Worm (Caenorhabditis elegans): ENCODE measurements around the gene nhr-171.

ce11 chrV:7532947-7533346 is 21.4 kb downstream of the nhr-171 start, which contains the start of gene C54F6.3:
- no peak for TF ChIP-seq nhr-237 (tag; optimal IDR thresholded peaks at IDR 0.05)
- no peak for TF ChIP-seq hlh-30 (tag; optimal IDR thresholded peaks at IDR 0.05; ENCODE audit: insufficient read depth)
- TF ChIP-seq F49E8.2 (tag; optimal IDR thresholded peaks at IDR 0.05; ENCODE audit: borderline replicate concordance) = no peak
- no peak for TF ChIP-seq ama-1 (optimal IDR thresholded peaks at IDR 0.05)
- TF ChIP-seq nhr-25 (tag; optimal IDR thresholded peaks at IDR 0.05; ENCODE audit: borderline replicate concordance, insufficient read depth) = no peak
- TF ChIP-seq nhr-77 (tag; optimal IDR thresholded peaks at IDR 0.05) = no peak
- TF ChIP-seq fkh-10 (GFP tag; optimal IDR thresholded peaks at IDR 0.05) = no peak
- no peak for TF ChIP-seq nhr-6 (tag; optimal IDR thresholded peaks at IDR 0.05)
- TF ChIP-seq ztf-11 (tag; optimal IDR thresholded peaks at IDR 0.05) = no peak

Measured in whole organism, L4 larva.